Worm (Caenorhabditis elegans): Measurements from ENCODE around the gene math-6.

math-6 gene

DNA sequence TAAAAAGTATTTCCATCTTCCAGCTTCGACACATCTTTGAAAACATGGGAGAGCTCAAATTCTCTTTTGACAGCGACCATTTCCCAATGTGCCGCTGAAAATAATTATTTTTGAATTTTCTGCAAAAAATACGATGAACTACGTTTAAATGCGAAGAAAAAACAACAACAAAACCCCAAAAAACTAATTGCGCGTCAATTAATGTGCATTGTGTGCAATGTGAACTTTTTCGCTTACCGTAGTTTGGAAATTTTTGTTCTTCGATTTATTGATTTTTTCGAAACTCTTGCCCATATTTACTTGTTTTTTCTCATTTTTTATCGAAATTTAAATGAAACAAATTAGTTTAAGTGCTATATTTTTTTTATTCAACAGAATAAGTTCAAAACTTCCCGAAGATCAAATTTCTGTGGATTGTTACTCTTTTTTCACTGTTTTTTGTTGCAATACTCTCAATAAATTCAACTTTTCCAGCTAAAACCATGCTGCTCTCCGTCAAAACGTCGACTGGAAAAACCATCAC lies 38.2 kb upstream of the math-6 start, which contains the start of the genes bath-2 and F52C6.4:
TSS of gene bath-2 (minus strand) at position 101 of the 523 bp plus-strand sequence.
TSS of gene F52C6.4 (plus strand) at position 473 of the 523 bp plus-strand sequence.
- TF ChIP-seq rnt-1 (tag; optimal IDR thresholded peaks at IDR 0.05) (no peak), ceh-30 (tag; optimal IDR thresholded peaks at IDR 0.05) (no peak), zip-5 (tag; optimal IDR thresholded peaks at IDR 0.05) (no peak), elt-4 (tag; optimal IDR thresholded peaks at IDR 0.05) (no peak), Y22D7AL.16 (tag; optimal IDR thresholded peaks at IDR 0.05) (no peak)

DNA sequence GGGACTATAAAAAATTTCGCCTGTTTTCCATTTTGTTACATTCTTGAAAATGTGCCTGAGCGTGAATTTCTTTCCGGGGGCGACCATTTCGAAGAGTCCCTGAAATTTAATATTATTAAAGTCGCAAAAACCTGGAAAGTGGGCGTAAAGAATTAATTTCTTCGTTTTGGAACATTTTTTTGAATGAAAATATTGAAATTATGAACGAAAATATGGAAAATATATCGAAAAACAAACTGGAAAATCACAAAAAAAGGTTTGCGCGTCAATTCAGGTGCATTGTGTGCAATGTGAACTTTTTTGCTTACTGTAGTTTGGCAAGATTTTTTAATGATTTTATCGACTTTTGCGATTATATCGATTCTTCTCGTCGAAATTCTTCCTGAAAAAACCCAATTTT lies 36.5 kb upstream of the math-6 start, which contains the start of gene bath-7:
TSS of gene bath-7 (minus strand) at position 101 of the 400 bp plus-strand sequence.
- TF ChIP-seq lin-11 (tag; optimal IDR thresholded peaks at IDR 0.05) (no peak), zip-5 (tag; optimal IDR thresholded peaks at IDR 0.05) (no peak), hlh-30 (tag; optimal IDR thresholded peaks at IDR 0.05; ENCODE audit: insufficient read depth) (no peak), ceh-31 (tag; optimal IDR thresholded peaks at IDR 0.05) (no peak), unc-42 (tag; optimal IDR thresholded peaks at IDR 0.05) (no peak), ceh-45 (GFP tag; IDR thresholded peaks at IDR 0.05) (no peak), hlh-13 (GFP tag; optimal IDR thresholded peaks at IDR 0.05) (no peak), ceh-24 (tag; optimal IDR thresholded peaks at IDR 0.05) (no peak)

DNA sequence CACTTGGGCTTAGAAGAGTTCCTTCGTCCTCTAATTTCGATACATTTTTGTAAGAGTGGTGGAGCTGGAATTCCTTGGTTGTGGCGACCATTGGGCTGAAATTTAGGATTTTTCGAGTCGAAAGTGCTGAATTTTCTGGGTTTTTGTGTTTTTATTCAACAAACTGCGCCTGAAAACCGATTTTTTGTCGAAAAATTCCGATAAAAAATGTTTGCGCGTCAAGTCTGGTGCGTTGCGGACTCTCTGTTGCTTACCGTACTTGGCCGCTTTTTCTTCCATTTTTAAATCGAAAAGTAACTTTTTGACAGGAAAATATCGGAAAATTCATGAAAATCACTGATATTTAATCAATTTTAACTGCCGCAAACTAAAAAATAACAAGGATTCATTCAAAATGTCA lies 33.3 kb upstream of the math-6 start, which contains the start of gene bath-4:
TSS of gene bath-4 (minus strand) at position 101 of the 400 bp plus-strand sequence.
- no peak for TF ChIP-seq pat-9 (tag; optimal IDR thresholded peaks at IDR 0.05)
- TF ChIP-seq pha-4 (tag; optimal IDR thresholded peaks at IDR 0.05): no peak
- no peak for TF ChIP-seq elt-2 (tag; optimal IDR thresholded peaks at IDR 0.05)
- no peak for TF ChIP-seq ets-4 (tag; optimal IDR thresholded peaks at IDR 0.05)
- no peak for TF ChIP-seq ref-2 (tag; optimal IDR thresholded peaks at IDR 0.05)
- no peak for TF ChIP-seq sdc-2 (tag; optimal IDR thresholded peaks at IDR 0.05)
- TF ChIP-seq zip-5 (tag; optimal IDR thresholded peaks at IDR 0.05): no peak
- TF ChIP-seq ceh-18 (tag; optimal IDR thresholded peaks at IDR 0.05): no peak

DNA sequence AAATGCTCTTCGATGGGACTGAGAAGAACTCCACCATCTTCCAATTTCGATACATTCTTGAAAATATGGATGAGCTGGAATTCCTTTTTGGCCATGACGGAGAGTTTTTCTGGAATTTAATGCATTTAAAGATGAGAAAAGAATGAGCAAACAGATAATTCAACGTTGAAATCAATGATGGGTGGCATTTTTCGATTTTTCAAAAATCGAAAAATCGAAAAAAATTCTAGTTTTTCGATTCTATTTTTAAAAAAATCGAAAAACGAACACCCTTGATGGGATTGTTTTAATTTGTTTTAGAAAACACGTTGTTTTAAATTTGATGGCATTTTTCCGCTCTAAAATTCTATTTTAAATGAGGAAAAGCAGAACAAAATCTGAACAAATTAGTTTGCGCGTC lies 28.2 kb upstream of the math-6 start, which contains the start of gene math-31:
TSS of gene math-31 (minus strand) at position 101 of the 400 bp plus-strand sequence.
- TF ChIP-seq rnt-1 (tag; optimal IDR thresholded peaks at IDR 0.05) (no peak), ceh-31 (tag; optimal IDR thresholded peaks at IDR 0.05) (no peak), ceh-45 (GFP tag; IDR thresholded peaks at IDR 0.05) (no peak), hlh-30 (tag; optimal IDR thresholded peaks at IDR 0.05; ENCODE audit: insufficient read depth) (no peak), eyg-1 (tag; optimal IDR thresholded peaks at IDR 0.05) (no peak), pat-9 (tag; optimal IDR thresholded peaks at IDR 0.05) (no peak), fkh-6 (tag; optimal IDR thresholded peaks at IDR 0.05) (no peak), hlh-13 (GFP tag; optimal IDR thresholded peaks at IDR 0.05) (no peak), T23F11.4 (GFP tag; optimal IDR thresholded peaks at IDR 0.05) (no peak), ets-4 (tag; optimal IDR thresholded peaks at IDR 0.05) (no peak)

DNA sequence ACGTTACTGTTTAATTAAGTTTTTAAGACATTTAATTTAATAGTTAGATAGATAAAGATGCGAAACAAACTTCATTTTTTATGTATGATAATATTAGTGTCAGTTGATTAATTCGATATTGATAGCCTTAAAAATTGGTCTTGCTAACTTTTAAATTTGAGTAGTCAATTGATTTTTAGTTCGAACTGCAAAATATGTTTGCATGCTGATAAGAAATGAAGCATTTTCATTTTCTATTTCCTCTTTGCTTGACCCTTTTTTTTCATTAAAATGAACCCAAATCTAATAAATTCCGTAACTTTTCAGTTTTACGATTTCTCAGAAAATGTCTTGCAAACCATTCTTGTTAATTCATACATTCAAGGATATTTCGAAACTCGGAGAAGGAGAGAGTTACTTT lies 20.6 kb upstream of the math-6 start, which contains the start of gene math-22:
TSS of gene math-22 (plus strand) at position 301 of the 400 bp plus-strand sequence.
- TF ChIP-seq ceh-24 (tag; optimal IDR thresholded peaks at IDR 0.05) (no peak), pat-9 (tag; optimal IDR thresholded peaks at IDR 0.05) (no peak), hlh-6 (tag; optimal IDR thresholded peaks at IDR 0.05) (no peak), tbx-2 (tag; optimal IDR thresholded peaks at IDR 0.05) (no peak), Y22D7AL.16 (tag; optimal IDR thresholded peaks at IDR 0.05) (no peak), pros-1 (tag; optimal IDR thresholded peaks at IDR 0.05) (no peak), gmeb-2 (tag; optimal IDR thresholded peaks at IDR 0.05) (no peak), K09A11.1 (tag; optimal IDR thresholded peaks at IDR 0.05; ENCODE audit: insufficient read depth) (no peak), ceh-18 (tag; optimal IDR thresholded peaks at IDR 0.05) (no peak), C38D4.7 (GFP tag; optimal IDR thresholded peaks at IDR 0.05) (no peak), unc-86 (tag; optimal IDR thresholded peaks at IDR 0.05) (no peak)

DNA sequence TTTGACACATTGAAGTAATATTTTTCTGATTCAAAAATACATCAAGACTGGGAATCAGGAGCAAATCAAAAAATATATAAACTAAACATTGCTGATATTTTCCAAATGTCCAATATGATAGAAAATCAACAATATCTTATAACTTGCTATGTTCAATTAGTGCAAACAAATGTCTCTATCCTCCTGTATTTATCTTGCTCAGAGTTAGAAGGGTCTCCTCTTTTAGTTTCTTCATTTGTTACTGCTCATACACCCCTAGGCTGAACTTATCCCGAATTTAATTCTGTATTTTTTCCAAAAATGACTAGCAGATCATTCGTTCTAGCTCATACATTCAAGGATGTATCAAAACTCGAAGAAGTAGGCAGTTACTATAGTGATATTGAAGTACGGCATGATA lies 17.4 kb upstream of the math-6 start, which contains the start of gene math-23:
TSS of gene math-23 (plus strand) at position 301 of the 400 bp plus-strand sequence.
- TF ChIP-seq nhr-232 (tag; optimal IDR thresholded peaks at IDR 0.05) (no peak), Y22D7AL.16 (tag; optimal IDR thresholded peaks at IDR 0.05) (no peak), pax-1 (tag; optimal IDR thresholded peaks at IDR 0.05) (no peak), odd-2 (tag; optimal IDR thresholded peaks at IDR 0.05) (no peak), unc-55 (GFP tag; optimal IDR thresholded peaks at IDR 0.05) (no peak), pqm-1 (tag; optimal IDR thresholded peaks at IDR 0.05) (no peak), dve-1 (tag; optimal IDR thresholded peaks at IDR 0.05) (no peak), hlh-6 (tag; optimal IDR thresholded peaks at IDR 0.05) (no peak), hlh-8 (tag; optimal IDR thresholded peaks at IDR 0.05) (no peak)
